Fruit fly (Drosophila melanogaster) whole organism, embryonic: ENCODE results near the gene CG14684.

Experiments
- Antp ChIP-seq: fragments of 200-800 bp; sonication (Bioruptor generic); optimal IDR thresholded peaks from 3 replicates; lab custom pipeline; 2016; ENCODE audit warnings: missing biosample characterization, missing genetic modification characterization
- Bteb2 ChIP-seq: fragments of 200-800 bp; sonication (Bioruptor generic); optimal IDR thresholded peaks from 2 replicates; lab custom pipeline; 2016; ENCODE audit warnings: missing biosample characterization, missing genetic modification characterization
- CG10366 ChIP-seq: fragments of 200-800 bp; sonication (Bioruptor generic); IDR thresholded peaks from 2 replicates; pipeline ENCODE4 v1.3.6; 2022; ENCODE audit warnings: missing biosample characterization, missing genetic modification characterization
- CG12219 ChIP-seq: fragments of 200-800 bp; sonication (Bioruptor generic); optimal IDR thresholded peaks from 3 replicates; lab custom pipeline; 2018; ENCODE audit warnings: missing biosample characterization, mild to moderate bottlenecking, missing genetic modification characterization
- CG12769 ChIP-seq: fragments of 200-800 bp; sonication (Bioruptor generic); optimal IDR thresholded peaks from 2 replicates; lab custom pipeline; 2019; ENCODE audit warnings: missing biosample characterization, mild to moderate bottlenecking, missing genetic modification characterization, moderate library complexity
- CG13296 ChIP-seq: fragments of 200-800 bp; sonication (Bioruptor generic); optimal IDR thresholded peaks from 3 replicates; lab custom pipeline; 2018; ENCODE audit warnings: missing biosample characterization, mild to moderate bottlenecking, missing genetic modification characterization
- CG14710 ChIP-seq: fragments of 200-800 bp; sonication (Bioruptor generic); optimal IDR thresholded peaks from 3 replicates; lab custom pipeline; 2019; ENCODE audit warnings: missing biosample characterization, mild to moderate bottlenecking, missing genetic modification characterization, moderate library complexity
- CG17361 ChIP-seq: fragments of 200-800 bp; sonication (Bioruptor generic); IDR thresholded peaks from 3 replicates; pipeline ENCODE4 v1.3.6; 2022; ENCODE audit warnings: missing biosample characterization, missing genetic modification characterization
- CG1832 ChIP-seq: fragments of 200-800 bp; sonication (Bioruptor generic); optimal IDR thresholded peaks from 2 replicates; lab custom pipeline; 2017; ENCODE audit warnings: missing biosample characterization, mild to moderate bottlenecking, missing genetic modification characterization, inconsistent platforms
- CG18619 ChIP-seq: fragments of 200-800 bp; sonication (Bioruptor generic); optimal IDR thresholded peaks from 3 replicates; lab custom pipeline; 2017; ENCODE audit warnings: missing biosample characterization, mild to moderate bottlenecking, missing genetic modification characterization
- CG2712 ChIP-seq: fragments of 200-800 bp; optimal IDR thresholded peaks from 3 replicates; lab custom pipeline; 2019; ENCODE audit warnings: missing biosample characterization, mild to moderate bottlenecking, missing genetic modification characterization, moderate library complexity
- CG30020 ChIP-seq: fragments of 200-800 bp; optimal IDR thresholded peaks from 2 replicates; lab custom pipeline; 2019; ENCODE audit warnings: missing biosample characterization, mild to moderate bottlenecking, missing genetic modification characterization, moderate library complexity
- CG30431 ChIP-seq: fragments of 200-800 bp; sonication (Bioruptor generic); optimal IDR thresholded peaks from 2 replicates; lab custom pipeline; 2017; ENCODE audit warnings: missing biosample characterization, missing genetic modification characterization
- CG3726 ChIP-seq: fragments of 200-800 bp; sonication (Bioruptor generic); IDR thresholded peaks from 3 replicates; pipeline ENCODE4, ENCODE4 v1.3.6; 2022; ENCODE audit warnings: missing biosample characterization, missing genetic modification characterization
- CG4328 ChIP-seq: fragments of 200-800 bp; sonication (Bioruptor generic); optimal IDR thresholded peaks from 3 replicates; lab custom pipeline; 2017; ENCODE audit warnings: missing biosample characterization, missing genetic modification reagents, missing genetic modification characterization
- CG4617 ChIP-seq: fragments of 200-800 bp; sonication (Bioruptor generic); optimal IDR thresholded peaks from 3 replicates; lab custom pipeline; 2016; ENCODE audit warnings: missing biosample characterization, missing genetic modification characterization, borderline replicate concordance
- CG6272 ChIP-seq: fragments of 200-800 bp; sonication (Bioruptor generic); IDR thresholded peaks from 2 replicates; pipeline ENCODE4 v1.3.6; 2022; ENCODE audit warnings: missing biosample characterization, missing genetic modification characterization
- CG6813 ChIP-seq: fragments of 200-800 bp; sonication (Bioruptor generic); optimal IDR thresholded peaks from 2 replicates; lab custom pipeline; 2017; ENCODE audit warnings: missing biosample characterization, missing genetic modification characterization, mild to moderate bottlenecking, moderate library complexity, missing genetic modification reagents
- CG7556 ChIP-seq: fragments of 200-800 bp; sonication (Bioruptor generic); optimal IDR thresholded peaks from 2 replicates; lab custom pipeline; 2017; ENCODE audit warnings: missing biosample characterization, mild to moderate bottlenecking, missing genetic modification characterization
- CoRest ChIP-seq: fragments of 200-800 bp; sonication (Bioruptor generic); optimal IDR thresholded peaks from 3 replicates; lab custom pipeline; 2018; ENCODE audit warnings: missing biosample characterization, mild to moderate bottlenecking, missing genetic modification characterization, moderate library complexity
- CrebB ChIP-seq: fragments of 200-800 bp; sonication (Bioruptor generic); optimal IDR thresholded peaks from 3 replicates; lab custom pipeline; 2018; ENCODE audit warnings: missing biosample characterization, mild to moderate bottlenecking, missing genetic modification characterization
- Deaf1 ChIP-seq: fragments of 200-800 bp; optimal IDR thresholded peaks from 3 replicates; lab custom pipeline; 2019; ENCODE audit warnings: missing biosample characterization, mild to moderate bottlenecking, missing genetic modification characterization, moderate library complexity
- Dip2 ChIP-seq: fragments of 200-800 bp; sonication (Bioruptor generic); IDR thresholded peaks from 2 replicates; pipeline ENCODE4 v1.3.6; 2022; ENCODE audit warnings: missing biosample characterization, missing genetic modification characterization
- E2f1 ChIP-seq: fragments of 200-800 bp; sonication (Bioruptor generic); IDR thresholded peaks from 2 replicates; pipeline ENCODE4 v1.3.6; 2022; ENCODE audit warnings: missing biosample characterization, missing genetic modification characterization
- ERR ChIP-seq: fragments of 200-800 bp; sonication (Bioruptor generic); optimal IDR thresholded peaks from 2 replicates; lab custom pipeline; 2016; ENCODE audit warnings: missing biosample characterization, missing genetic modification characterization
- Eip74EF ChIP-seq, 2 experiments: fragments of 200-800 bp in 1 of 2; fragments of >200 bp in 1 of 2; sonication (Bioruptor generic) in 1 of 2; optimal IDR thresholded peaks; 2 replicates each; lab custom pipeline; 2017 to 2019; ENCODE audit warnings: missing biosample characterization in 2 of 2, missing genetic modification characterization in 2 of 2, mild to moderate bottlenecking in 1 of 2, moderate library complexity in 1 of 2
- Fer3 ChIP-seq: fragments of 200-800 bp; sonication (Bioruptor generic); optimal IDR thresholded peaks from 2 replicates; lab custom pipeline; 2018; ENCODE audit warnings: missing biosample characterization, mild to moderate bottlenecking, missing genetic modification characterization, moderate library complexity
- GATAe ChIP-seq: fragments of 200-800 bp; sonication (Bioruptor generic); conservative IDR thresholded peaks from 2 replicates; pipeline ENCODE4 v1.3.6; 2022; ENCODE audit warnings: missing biosample characterization, missing genetic modification characterization
- Lim3 ChIP-seq: fragments of 200-800 bp; sonication (Bioruptor generic); IDR thresholded peaks from 2 replicates; pipeline ENCODE4 v1.3.6; 2022; ENCODE audit warnings: missing biosample characterization, missing genetic modification characterization
- MBD-R2 ChIP-seq: fragments of 200-800 bp; sonication (Bioruptor generic); IDR thresholded peaks from 2 replicates; pipeline ENCODE4 v1.3.6; 2022; ENCODE audit warnings: missing biosample characterization, missing genetic modification characterization
- Myb ChIP-seq: fragments of 200-800 bp; sonication (Bioruptor generic); optimal IDR thresholded peaks from 2 replicates; lab custom pipeline; 2016; ENCODE audit warnings: missing biosample characterization, missing genetic modification characterization
- NC2α ChIP-seq: fragments of 200-800 bp; sonication (Bioruptor generic); optimal IDR thresholded peaks from 2 replicates; lab custom pipeline; 2016; ENCODE audit warnings: missing biosample characterization, missing genetic modification characterization
- Oaz ChIP-seq: fragments of 200-800 bp; sonication (Bioruptor generic); IDR thresholded peaks from 2 replicates; pipeline ENCODE4 v1.3.6; 2022; ENCODE audit warnings: missing biosample characterization, missing genetic modification characterization
- Xbp1 ChIP-seq: fragments of 200-800 bp; sonication (Bioruptor generic); optimal IDR thresholded peaks from 3 replicates; lab custom pipeline; 2016; ENCODE audit warnings: missing biosample characterization, mild to moderate bottlenecking, missing genetic modification characterization
- Xrp1 ChIP-seq: fragments of 200-800 bp; sonication (Bioruptor generic); IDR thresholded peaks from 2 replicates; pipeline ENCODE4 v1.3.6; 2022; ENCODE audit warnings: missing biosample characterization, missing genetic modification characterization
- abd-A ChIP-seq: fragments of 200-800 bp; sonication (Bioruptor generic); optimal IDR thresholded peaks from 3 replicates; lab custom pipeline; 2019; ENCODE audit warnings: missing biosample characterization, mild to moderate bottlenecking, missing genetic modification characterization, moderate library complexity
- al ChIP-seq: fragments of 200-800 bp; sonication (Bioruptor generic); IDR thresholded peaks from 2 replicates; pipeline ENCODE4 v1.3.6; 2022; ENCODE audit warnings: missing biosample characterization, missing genetic modification characterization
- ara ChIP-seq: fragments of 200-800 bp; sonication (Bioruptor generic); IDR thresholded peaks from 2 replicates; pipeline ENCODE4 v1.3.6; 2022; ENCODE audit warnings: missing biosample characterization, missing genetic modification characterization
- az2 ChIP-seq: fragments of 200-800 bp; sonication (Bioruptor generic); optimal IDR thresholded peaks from 3 replicates; lab custom pipeline; 2016; ENCODE audit warnings: missing biosample characterization, missing genetic modification characterization
- bowl ChIP-seq: fragments of 200-800 bp; sonication (Bioruptor generic); IDR thresholded peaks from 2 replicates; pipeline ENCODE4 v1.3.6; 2022; ENCODE audit warnings: missing biosample characterization, missing genetic modification characterization
- caup ChIP-seq: fragments of 200-800 bp; sonication (Bioruptor generic); optimal IDR thresholded peaks from 3 replicates; lab custom pipeline; 2017; ENCODE audit warnings: missing biosample characterization, mild to moderate bottlenecking, missing genetic modification characterization, moderate library complexity; ENCODE audit not compliant: severe bottlenecking
- esg ChIP-seq: fragments of 200-800 bp; sonication (Bioruptor generic); conservative IDR thresholded peaks from 2 replicates; pipeline ENCODE4 v1.3.6; 2022; ENCODE audit warnings: missing biosample characterization, missing genetic modification characterization
- eve ChIP-seq, 2 experiments: fragments of >200 bp; optimal IDR thresholded peaks; 2 replicates each; lab custom pipeline; 2017; ENCODE audit warnings: missing biosample characterization in 2 of 2, missing genetic modification characterization in 2 of 2
- ewg ChIP-seq: fragments of 200-800 bp; sonication (Bioruptor generic); optimal IDR thresholded peaks from 3 replicates; lab custom pipeline; 2017; ENCODE audit warnings: mild to moderate bottlenecking, missing biosample characterization, missing genetic modification reagents, missing genetic modification characterization
- eyg ChIP-seq: fragments of 200-800 bp; sonication (Bioruptor generic); optimal IDR thresholded peaks from 3 replicates; lab custom pipeline; 2016; ENCODE audit warnings: missing biosample characterization, missing genetic modification characterization
- gsb-n ChIP-seq: fragments of 200-800 bp; sonication (Bioruptor generic); optimal IDR thresholded peaks from 3 replicates; lab custom pipeline; 2018; ENCODE audit warnings: missing biosample characterization, mild to moderate bottlenecking, missing genetic modification characterization
- ind ChIP-seq: fragments of 200-800 bp; sonication (Bioruptor generic); optimal IDR thresholded peaks from 3 replicates; lab custom pipeline; 2016; ENCODE audit warnings: missing biosample characterization, missing genetic modification characterization
- inv ChIP-seq: fragments of 200-800 bp; sonication (Bioruptor generic); IDR thresholded peaks from 2 replicates; pipeline ENCODE4 v1.3.6; 2022; ENCODE audit warnings: missing biosample characterization, missing genetic modification characterization; ENCODE audit not compliant: partially characterized antibody
- kay ChIP-seq: fragments of 200-800 bp; sonication (Bioruptor generic); optimal IDR thresholded peaks from 2 replicates; lab custom pipeline; 2016; ENCODE audit warnings: missing biosample characterization, missing genetic modification characterization
- ro ChIP-seq: fragments of 200-800 bp; sonication (Bioruptor generic); IDR thresholded peaks from 2 replicates; pipeline ENCODE4 v1.3.6; 2022; ENCODE audit warnings: missing biosample characterization, missing genetic modification characterization
- wdn ChIP-seq: fragments of 200-800 bp; sonication (Bioruptor generic); IDR thresholded peaks from 2 replicates; pipeline ENCODE4 v1.3.6; 2022; ENCODE audit warnings: missing biosample characterization, missing genetic modification characterization

Gene CG14684

DNA sequence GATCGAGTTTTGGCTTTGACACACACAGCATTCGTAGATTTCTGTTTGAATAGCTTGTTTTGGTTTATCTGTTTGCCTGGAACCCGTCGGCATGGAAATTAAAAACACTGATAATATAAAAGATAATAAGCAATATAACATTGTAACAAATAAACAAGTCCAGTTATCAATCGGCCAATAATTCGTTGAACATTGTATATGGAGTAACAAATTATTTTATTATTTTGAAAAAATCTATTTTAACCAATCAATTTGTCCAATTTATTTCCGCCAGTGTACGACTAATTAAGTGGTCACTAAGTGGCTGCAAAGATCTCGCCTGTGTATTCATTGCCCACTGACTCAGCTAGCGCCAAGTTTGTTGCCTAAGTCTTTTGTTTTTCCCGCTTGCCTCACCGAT lies 17.9 kb upstream of the CG14684 start (continued):
- no peak for TF ChIP-seq CG30020 (tag; lab: Kevin White, UChicago)
- peak; percentile 67 for TF ChIP-seq caup (GFP tag; lab: Kevin White, UChicago)
- no peak for TF ChIP-seq Myb (GFP tag; lab: Kevin White, UChicago)
- TF ChIP-seq Lim3: no peak
- no peak for TF ChIP-seq CG1832 (GFP tag; lab: Kevin White, UChicago)
- TF ChIP-seq eve (GFP tag; optimal IDR thresholded peaks at IDR 0.05; lab: Kevin White, UChicago): no peak
- peak; percentile 10 for TF ChIP-seq CG18619
- peak; percentile 10 for TF ChIP-seq az2 (GFP tag; lab: Kevin White, UChicago)
- 0 out of 2 replicates have a peak, but pooled peaks have one; percentile 20 for TF ChIP-seq CG6272 (GFP tag; lab: Robert Waterston, UW)
- TF ChIP-seq wdn (GFP tag; lab: Robert Waterston, UW): no peak
- 0 out of 3 replicates have a peak, but pooled peaks have one; percentile 44 for TF ChIP-seq CG17361 (GFP tag; lab: Robert Waterston, UW)
- peak; percentile 35; the same call in 1 of the 2 replicates for TF ChIP-seq esg
- TF ChIP-seq Bteb2: peak; percentile 56
- 0 out of 2 replicates have a peak, but pooled peaks have one; percentile 18 for TF ChIP-seq GATAe (GFP tag; lab: Robert Waterston, UW)
- TF ChIP-seq abd-A (tag; lab: Kevin White, UChicago): no peak
- TF ChIP-seq inv: no peak
- TF ChIP-seq MBD-R2 (GFP tag; lab: Robert Waterston, UW): peak; percentile 40; the same call in 1 of the 2 replicates
- no peak for TF ChIP-seq CG10366 (GFP tag; lab: Robert Waterston, UW)
- peak; percentile 72 for TF ChIP-seq Fer3
- TF ChIP-seq eyg (GFP tag; lab: Kevin White, UChicago): no peak
- peak; percentile 73 for TF ChIP-seq al (GFP tag; lab: Robert Waterston, UW)
- peak; percentile 22 for TF ChIP-seq Xbp1
- TF ChIP-seq Xrp1 (GFP tag; lab: Robert Waterston, UW): peak; percentile 54; the same call in 1 of the 2 replicates
- peak; percentile 5 for TF ChIP-seq kay (GFP tag; lab: Kevin White, UChicago)
- peak; percentile 64 for TF ChIP-seq CG2712
- no peak for TF ChIP-seq ro (GFP tag; lab: Robert Waterston, UW)
- TF ChIP-seq CG3726 (GFP tag; lab: Robert Waterston, UW): no peak
- TF ChIP-seq Antp (GFP tag; lab: Kevin White, UChicago): no peak
- peak; percentile 34 for TF ChIP-seq ind (GFP tag; lab: Kevin White, UChicago)
- TF ChIP-seq bowl (GFP tag; lab: Robert Waterston, UW): no peak
- 0 out of 2 replicates have a peak, but pooled peaks have one; percentile 27 for TF ChIP-seq Oaz (GFP tag; lab: Robert Waterston, UW)
- TF ChIP-seq ara (GFP tag; lab: Robert Waterston, UW): peak; percentile 51; the same call in 1 of the 2 replicates
- no peak for TF ChIP-seq NC2α (GFP tag; lab: Kevin White, UChicago)
- no peak for TF ChIP-seq CG30431 (GFP tag; lab: Kevin White, UChicago)
- TF ChIP-seq Dip2: no peak
- no peak for TF ChIP-seq CG4617 (GFP tag; lab: Kevin White, UChicago)
- TF ChIP-seq ERR (GFP tag; lab: Kevin White, UChicago): no peak
- peak; percentile 65 for TF ChIP-seq CG12769 (tag; lab: Kevin White, UChicago)
- no peak for TF ChIP-seq CG4328 (GFP tag; lab: Kevin White, UChicago)
- TF ChIP-seq CG7556: peak; percentile 37
- no peak for TF ChIP-seq CG12219 (GFP tag; lab: Kevin White, UChicago)
- TF ChIP-seq E2f1 (GFP tag; lab: Robert Waterston, UW): 0 out of 2 replicates have a peak, but pooled peaks have one; percentile 28
- TF ChIP-seq CG6813 (GFP tag; lab: Kevin White, UChicago): peak; percentile 21
- no peak for TF ChIP-seq ewg (GFP tag; lab: Kevin White, UChicago)
- TF ChIP-seq CoRest: peak; percentile 41
- peak; percentile 22 for TF ChIP-seq CrebB
- TF ChIP-seq CG14710 (tag; lab: Kevin White, UChicago): peak; percentile 6
- TF ChIP-seq Eip74EF (GFP tag; optimal IDR thresholded peaks at IDR 0.05; lab: Kevin White, UChicago): no peak
- TF ChIP-seq CG13296: peak; percentile 38
- no peak for TF ChIP-seq gsb-n (tag; lab: Kevin White, UChicago)
- TF ChIP-seq Deaf1 (tag; lab: Kevin White, UChicago): no peak
